Fruit fly (Drosophila melanogaster): ENCODE data around the gene CG5984.

CG5984 gene

dm6 chr3R:27238438-27239301 lies 9.1 kb downstream of the CG5984 start, which contains the start of the genes CG31064 and PolA2 (continued):
- no peak for TF ChIP-seq fu2 (GFP tag; optimal IDR thresholded peaks at IDR 0.05)
- no peak for TF ChIP-seq Camta (GFP tag; optimal IDR thresholded peaks at IDR 0.05)
- no peak for TF ChIP-seq ham (GFP tag; IDR thresholded peaks at IDR 0.05)
- no peak for TF ChIP-seq Sox100B (GFP tag; optimal IDR thresholded peaks at IDR 0.05)
- TF ChIP-seq gro (GFP tag; optimal IDR thresholded peaks at IDR 0.05), result no peak
- TF ChIP-seq CG30403 (GFP tag; optimal IDR thresholded peaks at IDR 0.05), result no peak
- no peak for TF ChIP-seq Hr78 (GFP tag; optimal IDR thresholded peaks at IDR 0.05)
- no peak for TF ChIP-seq Abd-B (GFP tag; optimal IDR thresholded peaks at IDR 0.05)
- TF ChIP-seq CG6854 (GFP tag; optimal IDR thresholded peaks at IDR 0.05), result no peak
- TF ChIP-seq Eip74EF (GFP tag; optimal IDR thresholded peaks at IDR 0.05), result no peak
- no peak for TF ChIP-seq schlank (tag; optimal IDR thresholded peaks at IDR 0.05)
- TF ChIP-seq bbx (GFP tag; IDR thresholded peaks at IDR 0.05; ENCODE audit: partially characterized antibody), result peak; percentile 89
- no peak for TF ChIP-seq NC2β (GFP tag; optimal IDR thresholded peaks at IDR 0.05)
- no peak for TF ChIP-seq Mad (GFP tag; optimal IDR thresholded peaks at IDR 0.05)
- TF ChIP-seq CG16813 (GFP tag; IDR thresholded peaks at IDR 0.05; ENCODE audit: partially characterized antibody), result peak; percentile 66
- TF ChIP-seq seq (GFP tag; IDR thresholded peaks at IDR 0.05), result no peak
- no peak for TF ChIP-seq CG16779 (GFP tag; IDR thresholded peaks at IDR 0.05)
- peak; percentile 25 for TF ChIP-seq nmo (GFP tag; optimal IDR thresholded peaks at IDR 0.05)
- TF ChIP-seq bigmax (GFP tag; optimal IDR thresholded peaks at IDR 0.05), result no peak
- TF ChIP-seq kah (GFP tag; optimal IDR thresholded peaks at IDR 0.05), result peak; percentile 59
- TF ChIP-seq jigr1 (GFP tag; IDR thresholded peaks at IDR 0.05), result no peak
- TF ChIP-seq CG18619 (GFP tag; optimal IDR thresholded peaks at IDR 0.05), result no peak
- TF ChIP-seq Blimp-1 (GFP tag; optimal IDR thresholded peaks at IDR 0.05), result no peak
- TF ChIP-seq CG2875 (GFP tag; optimal IDR thresholded peaks at IDR 0.05), result no peak
- TF ChIP-seq unc-4 (GFP tag; IDR thresholded peaks at IDR 0.05; ENCODE audit: partially characterized antibody), result peak; percentile 72
- no peak for TF ChIP-seq Hmx (GFP tag; optimal IDR thresholded peaks at IDR 0.05)
- no peak for TF ChIP-seq gsb (GFP tag; IDR thresholded peaks at IDR 0.05)
- no peak for TF ChIP-seq chn (GFP tag; optimal IDR thresholded peaks at IDR 0.05)
- TF ChIP-seq ttk (GFP tag; IDR thresholded peaks at IDR 0.05), result no peak
- TF ChIP-seq CG6683 (GFP tag; optimal IDR thresholded peaks at IDR 0.05), result no peak
- TF ChIP-seq Usf (GFP tag; optimal IDR thresholded peaks at IDR 0.05), result no peak
- TF ChIP-seq Dek (tag; optimal IDR thresholded peaks at IDR 0.05), result no peak
- no peak for TF ChIP-seq dan (GFP tag; IDR thresholded peaks at IDR 0.05)
- no peak for TF ChIP-seq yki (optimal IDR thresholded peaks at IDR 0.05)
- no peak for TF ChIP-seq Antp (GFP tag; optimal IDR thresholded peaks at IDR 0.05)
- TF ChIP-seq CG17359 (tag; optimal IDR thresholded peaks at IDR 0.05), result no peak
- peak; percentile 43 for TF ChIP-seq CG2712 (tag; optimal IDR thresholded peaks at IDR 0.05)
- peak; percentile 81 for TF ChIP-seq Dll (GFP tag; IDR thresholded peaks at IDR 0.05; ENCODE audit: partially characterized antibody)
- no peak for TF ChIP-seq Vsx1 (GFP tag; optimal IDR thresholded peaks at IDR 0.05)
- no peak for TF ChIP-seq sima (GFP tag; optimal IDR thresholded peaks at IDR 0.05)
- TF ChIP-seq CG12391 (tag; optimal IDR thresholded peaks at IDR 0.05), result peak; percentile 3
- TF ChIP-seq CG14014 (GFP tag; IDR thresholded peaks at IDR 0.05), result no peak
- TF ChIP-seq da (GFP tag; optimal IDR thresholded peaks at IDR 0.05), result peak; percentile 35
- peak; percentile 40 for TF ChIP-seq CG9797 (GFP tag; optimal IDR thresholded peaks at IDR 0.05)
- TF ChIP-seq al (GFP tag; IDR thresholded peaks at IDR 0.05), result no peak
- TF ChIP-seq CG6765 (GFP tag; optimal IDR thresholded peaks at IDR 0.05), result no peak
- TF ChIP-seq maf-S (GFP tag; optimal IDR thresholded peaks at IDR 0.05), result no peak
- TF ChIP-seq CG2116 (GFP tag; optimal IDR thresholded peaks at IDR 0.05), result peak; percentile 91
- no peak for TF ChIP-seq CG15073 (GFP tag; optimal IDR thresholded peaks at IDR 0.05)
